Fruit fly (Drosophila melanogaster): ENCODE results near the gene Muc11A.

The Muc11A gene

dm6 chrX:12032136-12032682 is 27.4 kb upstream of the Muc11A start, which contains the start of gene Cyp318a1:
TSS of gene Cyp318a1 (plus strand) at chrX:12032632.
- TF ChIP-seq CG14655 (GFP tag; optimal IDR thresholded peaks at IDR 0.05) (no peak), fd96Ca (GFP tag; IDR thresholded peaks at IDR 0.05) (no peak), CG9948 (tag; optimal IDR thresholded peaks at IDR 0.05) (no peak), CG17806 (tag; optimal IDR thresholded peaks at IDR 0.05) (no peak), CG34367 (tag; optimal IDR thresholded peaks at IDR 0.05) (no peak), Pif1A (GFP tag; optimal IDR thresholded peaks at IDR 0.05) (no peak)

- TF ChIP-seq CG17806 (tag; optimal IDR thresholded peaks at IDR 0.05) (no peak), CG12605 (GFP tag; IDR thresholded peaks at IDR 0.05) (no peak), CG8159 (tag; optimal IDR thresholded peaks at IDR 0.05) (no peak), rn (GFP tag; IDR thresholded peaks at IDR 0.05) (no peak), CG10348 (GFP tag; IDR thresholded peaks at IDR 0.05) (no peak), EcR (GFP tag; optimal IDR thresholded peaks at IDR 0.05) (no peak), Ets98B (GFP tag; IDR thresholded peaks at IDR 0.05) (no peak), CG15710 (tag; optimal IDR thresholded peaks at IDR 0.05) (no peak), CG4496 (GFP tag; IDR thresholded peaks at IDR 0.05) (no peak), D1 (tag; optimal IDR thresholded peaks at IDR 0.05) (no peak), CG8301 (tag; optimal IDR thresholded peaks at IDR 0.05) (no peak), CG32121 (GFP tag; IDR thresholded peaks at IDR 0.05) (no peak)
Observed at dm6 chrX:12034713-12035112, 24.9 kb upstream of the Muc11A start.

dm6 chrX:12035207-12035606 is 24.4 kb upstream of the Muc11A start:
- no peak for TF ChIP-seq CG8159 (tag; optimal IDR thresholded peaks at IDR 0.05)
- no peak for TF ChIP-seq CG8301 (tag; optimal IDR thresholded peaks at IDR 0.05)
- TF ChIP-seq Ets98B (GFP tag; IDR thresholded peaks at IDR 0.05) = no peak
- TF ChIP-seq CG32121 (GFP tag; IDR thresholded peaks at IDR 0.05) = no peak
- no peak for TF ChIP-seq Pif1A (GFP tag; optimal IDR thresholded peaks at IDR 0.05)
- no peak for TF ChIP-seq rn (GFP tag; IDR thresholded peaks at IDR 0.05)
- TF ChIP-seq CG9948 (tag; optimal IDR thresholded peaks at IDR 0.05) = no peak
- no peak for TF ChIP-seq CG13204 (GFP tag; optimal IDR thresholded peaks at IDR 0.05)
- TF ChIP-seq Pif1B (GFP tag; optimal IDR thresholded peaks at IDR 0.05) = no peak
- TF ChIP-seq gl (tag; optimal IDR thresholded peaks at IDR 0.05) = no peak
- no peak for TF ChIP-seq CG4496 (GFP tag; IDR thresholded peaks at IDR 0.05)
- no peak for TF ChIP-seq CG12605 (GFP tag; IDR thresholded peaks at IDR 0.05)

- no peak for TF ChIP-seq CG8159 (tag; optimal IDR thresholded peaks at IDR 0.05)
- TF ChIP-seq CG8301 (tag; optimal IDR thresholded peaks at IDR 0.05) = no peak
- no peak for TF ChIP-seq Ets98B (GFP tag; IDR thresholded peaks at IDR 0.05)
- no peak for TF ChIP-seq CG4496 (GFP tag; IDR thresholded peaks at IDR 0.05)
- no peak for TF ChIP-seq rn (GFP tag; IDR thresholded peaks at IDR 0.05)
Observed at dm6 chrX:12043398-12043797, 16.2 kb upstream of the Muc11A start, which contains the start of gene Ten-a. TSS of gene Ten-a (plus strand) at chrX:12043698.

dm6 chrX:12050292-12050691 is 9.3 kb upstream of the Muc11A start:
- TF ChIP-seq CG17806 (tag; optimal IDR thresholded peaks at IDR 0.05) = no peak
- no peak for TF ChIP-seq D1 (tag; optimal IDR thresholded peaks at IDR 0.05)
- TF ChIP-seq CG4496 (GFP tag; IDR thresholded peaks at IDR 0.05) = no peak
- no peak for TF ChIP-seq EcR (GFP tag; optimal IDR thresholded peaks at IDR 0.05)
- no peak for TF ChIP-seq CG12605 (GFP tag; IDR thresholded peaks at IDR 0.05)
- no peak for TF ChIP-seq CG15710 (tag; optimal IDR thresholded peaks at IDR 0.05)
- no peak for TF ChIP-seq rn (GFP tag; IDR thresholded peaks at IDR 0.05)
- no peak for TF ChIP-seq CG9948 (tag; optimal IDR thresholded peaks at IDR 0.05)

- no peak for TF ChIP-seq CG14655 (GFP tag; optimal IDR thresholded peaks at IDR 0.05)
- TF ChIP-seq CG8301 (tag; optimal IDR thresholded peaks at IDR 0.05) = no peak
- TF ChIP-seq Snoo (tag; optimal IDR thresholded peaks at IDR 0.05) = no peak
- no peak for TF ChIP-seq Ets98B (GFP tag; IDR thresholded peaks at IDR 0.05)
- TF ChIP-seq CG15710 (tag; optimal IDR thresholded peaks at IDR 0.05) = no peak
- TF ChIP-seq CG9948 (tag; optimal IDR thresholded peaks at IDR 0.05) = no peak
- TF ChIP-seq CG8159 (tag; optimal IDR thresholded peaks at IDR 0.05) = no peak
- TF ChIP-seq CG12605 (GFP tag; IDR thresholded peaks at IDR 0.05) = no peak
- no peak for TF ChIP-seq CG13204 (GFP tag; optimal IDR thresholded peaks at IDR 0.05)
- no peak for TF ChIP-seq rn (GFP tag; IDR thresholded peaks at IDR 0.05)
- TF ChIP-seq CG32121 (GFP tag; IDR thresholded peaks at IDR 0.05) = no peak
- TF ChIP-seq Pif1B (GFP tag; optimal IDR thresholded peaks at IDR 0.05) = no peak
- no peak for TF ChIP-seq CG4496 (GFP tag; IDR thresholded peaks at IDR 0.05)
- TF ChIP-seq CG10348 (GFP tag; IDR thresholded peaks at IDR 0.05) = no peak
- no peak for TF ChIP-seq fd96Ca (GFP tag; IDR thresholded peaks at IDR 0.05)
- TF ChIP-seq D1 (tag; optimal IDR thresholded peaks at IDR 0.05) = no peak
- no peak for TF ChIP-seq CG17806 (tag; optimal IDR thresholded peaks at IDR 0.05)
- no peak for TF ChIP-seq gl (tag; optimal IDR thresholded peaks at IDR 0.05)
Observed at dm6 chrX:12056535-12056934, 3.1 kb upstream of the Muc11A start, which contains the start of gene Uch-L5R. TSS of gene Uch-L5R (minus strand) at chrX:12056635.

dm6 chrX:12070137-12070536 is 10.5 kb downstream of the Muc11A start, which contains the start of gene CG34323:
TSS of gene CG34323 (plus strand) at chrX:12070437.
- TF ChIP-seq EcR (GFP tag; optimal IDR thresholded peaks at IDR 0.05) (no peak), D1 (tag; optimal IDR thresholded peaks at IDR 0.05) (no peak), CG8159 (tag; optimal IDR thresholded peaks at IDR 0.05) (no peak), CG34367 (tag; optimal IDR thresholded peaks at IDR 0.05) (no peak), CG8301 (tag; optimal IDR thresholded peaks at IDR 0.05) (no peak), CG17806 (tag; optimal IDR thresholded peaks at IDR 0.05) (no peak), Pif1B (GFP tag; optimal IDR thresholded peaks at IDR 0.05) (no peak), CG4496 (GFP tag; IDR thresholded peaks at IDR 0.05) (no peak), CG12605 (GFP tag; IDR thresholded peaks at IDR 0.05) (no peak), Pif1A (GFP tag; optimal IDR thresholded peaks at IDR 0.05) (no peak)
